Fruit fly (Drosophila melanogaster): ENCODE results near the gene FoxP.
A peak's percentile ranks its signal among the peaks of the same experiment; 100 is the strongest.

FoxP gene

DNA sequence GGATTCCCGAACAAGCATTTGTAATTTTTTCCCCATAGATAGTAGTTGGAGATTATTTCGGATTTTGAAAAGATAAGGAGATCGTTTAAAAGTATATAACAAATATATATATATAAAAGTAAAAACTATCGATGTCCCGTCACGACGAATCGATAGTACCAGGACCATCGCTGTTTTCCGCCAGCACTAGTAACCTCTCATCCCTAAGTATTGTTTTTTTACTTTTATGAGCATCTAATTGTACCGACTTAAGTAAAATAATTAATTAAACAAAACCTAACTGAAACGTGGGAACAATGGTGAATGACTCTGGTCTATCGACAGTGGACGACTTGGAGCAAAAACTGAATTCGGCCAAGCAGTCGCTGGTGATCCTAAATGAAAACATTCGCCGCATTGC, 10.0 kb upstream of the FoxP start, which contains the start of gene Pnn (continued):
- TF ChIP-seq sna (GFP tag; IDR thresholded peaks at IDR 0.05; ENCODE audit: partially characterized antibody) (peak; percentile 87), zen2 (GFP tag; IDR thresholded peaks at IDR 0.05; ENCODE audit: partially characterized antibody) (peak; percentile 85), vfl (GFP tag; optimal IDR thresholded peaks at IDR 0.05) (no peak), hb (GFP tag; IDR thresholded peaks at IDR 0.05; ENCODE audit: partially characterized antibody) (peak; percentile 86), Dad (GFP tag; optimal IDR thresholded peaks at IDR 0.05) (no peak), salm (tag; optimal IDR thresholded peaks at IDR 0.05) (no peak), HLH4C (GFP tag; IDR thresholded peaks at IDR 0.05; ENCODE audit: partially characterized antibody) (peak; percentile 84), CG17912 (GFP tag; optimal IDR thresholded peaks at IDR 0.05) (no peak), CG6791 (GFP tag; IDR thresholded peaks at IDR 0.05; ENCODE audit: partially characterized antibody) (peak; percentile 88), Antp (GFP tag; optimal IDR thresholded peaks at IDR 0.05) (no peak), en (GFP tag; optimal IDR thresholded peaks at IDR 0.05) (no peak), Nf-YB (GFP tag; optimal IDR thresholded peaks at IDR 0.05) (no peak)

DNA sequence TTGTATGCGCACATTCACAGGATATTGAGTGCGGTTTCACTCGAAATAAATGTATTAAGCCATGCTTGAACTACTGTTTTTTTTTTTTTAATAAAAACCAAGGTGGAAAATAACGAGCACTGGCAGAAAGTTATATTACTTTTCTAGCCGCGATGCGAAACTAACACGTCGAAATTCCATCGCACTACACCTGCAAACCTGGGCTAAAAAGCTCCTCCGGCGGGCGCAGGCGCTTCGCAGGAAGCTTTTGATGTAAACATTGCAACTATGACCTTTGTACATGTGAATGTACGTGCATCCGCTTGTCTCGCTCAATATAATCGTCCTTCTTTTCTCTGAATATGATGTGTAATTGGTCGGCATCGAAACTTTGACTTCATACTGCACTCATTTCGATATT, 9.1 kb upstream of the FoxP start, which contains the start of gene side-VII:
Gene side-VII, minus strand, starts transcription at position 187 of the 400 bp plus-strand sequence.
- peak; percentile 82 for TF ChIP-seq ewg (GFP tag; optimal IDR thresholded peaks at IDR 0.05)
- no peak for TF ChIP-seq CG14965 (GFP tag; optimal IDR thresholded peaks at IDR 0.05; ENCODE audit: borderline replicate concordance)
- no peak for TF ChIP-seq Taf1 (GFP tag; IDR thresholded peaks at IDR 0.05)
- 0 out of 4 replicates have a peak, but pooled peaks have one; percentile 45 for TF ChIP-seq chinmo (GFP tag; IDR thresholded peaks at IDR 0.05; ENCODE audit: partially characterized antibody)
- peak; percentile 96 for TF ChIP-seq nerfin-1 (tag; optimal IDR thresholded peaks at IDR 0.05)
- no peak for TF ChIP-seq kah (GFP tag; optimal IDR thresholded peaks at IDR 0.05)
- TF ChIP-seq sna (GFP tag; IDR thresholded peaks at IDR 0.05; ENCODE audit: partially characterized antibody), result 0 out of 2 replicates have a peak, but pooled peaks have one; percentile 13
- no peak for TF ChIP-seq CG8388 (GFP tag; optimal IDR thresholded peaks at IDR 0.05)
- TF ChIP-seq Hr78 (GFP tag; optimal IDR thresholded peaks at IDR 0.05), result peak in 1 of 2 experiments; percentile 29
- 0 out of 2 replicates have a peak, but pooled peaks have one; percentile 28 for TF ChIP-seq HLH3B (GFP tag; IDR thresholded peaks at IDR 0.05)
- no peak for TF ChIP-seq Deaf1 (tag; optimal IDR thresholded peaks at IDR 0.05)
- no peak for TF ChIP-seq sc (optimal IDR thresholded peaks at IDR 0.05)
- no peak for TF ChIP-seq sc (GFP tag; optimal IDR thresholded peaks at IDR 0.05)
- TF ChIP-seq mld (GFP tag; IDR thresholded peaks at IDR 0.05; ENCODE audit: partially characterized antibody), result 0 out of 3 replicates have a peak, but pooled peaks have one; percentile 4
- no peak for TF ChIP-seq her (GFP tag; optimal IDR thresholded peaks at IDR 0.05)

DNA sequence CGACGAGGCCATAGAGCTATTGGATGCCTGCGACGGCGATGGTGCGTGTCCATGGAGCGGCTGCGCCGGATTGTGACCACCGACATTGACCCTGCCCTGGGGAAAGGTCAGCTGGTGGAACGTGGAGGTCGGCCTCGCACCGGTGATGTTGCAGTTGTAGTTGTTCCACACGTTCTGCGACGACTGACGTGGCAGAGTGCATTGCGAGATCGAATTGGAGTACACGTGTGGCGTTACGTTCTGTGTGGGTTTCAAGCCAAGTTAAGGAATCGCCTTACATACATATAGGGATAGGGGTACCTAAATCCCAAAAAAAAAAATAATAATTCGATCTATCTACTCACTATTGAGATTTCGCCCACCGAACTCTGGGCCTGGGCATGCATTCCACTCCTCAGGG, 4.5 kb upstream of the FoxP start:
- TF ChIP-seq CoRest (tag; optimal IDR thresholded peaks at IDR 0.05), result no peak
- TF ChIP-seq tx (GFP tag; optimal IDR thresholded peaks at IDR 0.05), result no peak
- TF ChIP-seq CG4820 (GFP tag; optimal IDR thresholded peaks at IDR 0.05), result no peak
- TF ChIP-seq ind (GFP tag; optimal IDR thresholded peaks at IDR 0.05), result no peak
- peak; percentile 26 for TF ChIP-seq sens (GFP tag)
- peak; percentile 58 for TF ChIP-seq Med (GFP tag)

- TF ChIP-seq Lpt (GFP tag; optimal IDR thresholded peaks at IDR 0.05) (no peak), CG2199 (GFP tag; IDR thresholded peaks at IDR 0.05) (0 out of 3 replicates have a peak, but pooled peaks have one; percentile 45), CG2116 (GFP tag; optimal IDR thresholded peaks at IDR 0.05) (no peak), CG4328 (GFP tag; optimal IDR thresholded peaks at IDR 0.05) (no peak), CG11247 (GFP tag; IDR thresholded peaks at IDR 0.05) (no peak), Kr (GFP tag; optimal IDR thresholded peaks at IDR 0.05) (no peak), nerfin-2 (GFP tag; IDR thresholded peaks at IDR 0.05; ENCODE audit: partially characterized antibody) (no peak), Med (GFP tag) (peak; percentile 50), CG11085 (GFP tag; IDR thresholded peaks at IDR 0.05) (no peak), CG3726 (GFP tag; IDR thresholded peaks at IDR 0.05) (no peak), gcm (GFP tag; optimal IDR thresholded peaks at IDR 0.05) (no peak), Sox100B (GFP tag; optimal IDR thresholded peaks at IDR 0.05) (no peak), twi (tag; optimal IDR thresholded peaks at IDR 0.05) (peak; percentile 20), CG7745 (tag; optimal IDR thresholded peaks at IDR 0.05) (no peak), ara (GFP tag; IDR thresholded peaks at IDR 0.05) (no peak), nom (GFP tag; optimal IDR thresholded peaks at IDR 0.05) (no peak)
Observed at dm6 chr3R:9733150-9733549, 2.5 kb upstream of the FoxP start, which contains the start of gene alphaTub85E. TSS of gene alphaTub85E (minus strand) at chr3R:9733250.
